Fruit fly (Drosophila melanogaster): ENCODE data around the gene Las.

Las gene

DNA sequence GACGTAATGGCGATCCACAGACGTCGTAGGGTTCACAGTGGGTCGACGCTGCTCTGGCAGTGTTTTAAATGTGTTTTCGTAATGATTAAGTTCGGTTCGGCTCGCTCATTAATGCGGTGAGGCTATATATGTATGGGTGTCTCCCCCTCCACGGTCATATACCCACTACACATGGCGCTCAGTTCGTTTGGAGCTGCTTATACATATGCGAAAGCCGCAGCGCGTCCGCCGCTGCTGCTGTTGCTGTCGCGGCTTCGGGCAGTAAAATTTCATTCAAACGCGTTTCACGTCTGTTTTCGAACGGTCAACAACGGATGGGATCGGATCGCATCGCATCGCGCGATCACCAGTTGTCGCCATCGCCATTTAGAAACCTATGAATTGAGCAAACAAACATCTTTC, 46.2 kb downstream of the Las start (continued):
- TF ChIP-seq Atf-2 (GFP tag; optimal IDR thresholded peaks at IDR 0.05) (no peak), CG13624 (GFP tag; optimal IDR thresholded peaks at IDR 0.05) (no peak), ato (GFP tag; IDR thresholded peaks at IDR 0.05; ENCODE audit: partially characterized antibody) (no peak), so (GFP tag; IDR thresholded peaks at IDR 0.05) (no peak), aop (GFP tag; IDR thresholded peaks at IDR 0.05) (no peak), HLH3B (GFP tag; IDR thresholded peaks at IDR 0.05) (no peak), her (GFP tag; optimal IDR thresholded peaks at IDR 0.05) (no peak), CG13296 (GFP tag; optimal IDR thresholded peaks at IDR 0.05) (no peak), Hey (tag; optimal IDR thresholded peaks at IDR 0.05) (no peak), CG3847 (GFP tag; IDR thresholded peaks at IDR 0.05) (no peak), HmgD (GFP tag; optimal IDR thresholded peaks at IDR 0.05) (no peak), odd (GFP tag; optimal IDR thresholded peaks at IDR 0.05) (no peak), CG11456 (GFP tag; IDR thresholded peaks at IDR 0.05) (no peak), Gsc (GFP tag; IDR thresholded peaks at IDR 0.05) (no peak), CG6254 (GFP tag; optimal IDR thresholded peaks at IDR 0.05) (no peak), Mes4 (GFP tag; optimal IDR thresholded peaks at IDR 0.05) (no peak), CG10431 (GFP tag; optimal IDR thresholded peaks at IDR 0.05) (no peak), NC2α (GFP tag; optimal IDR thresholded peaks at IDR 0.05) (no peak), CrebB (tag; optimal IDR thresholded peaks at IDR 0.05) (no peak), lola (GFP tag; optimal IDR thresholded peaks at IDR 0.05) (no peak), az2 (GFP tag; optimal IDR thresholded peaks at IDR 0.05) (no peak), Doc3 (GFP tag; IDR thresholded peaks at IDR 0.05; ENCODE audit: partially characterized antibody) (no peak), lbe (GFP tag; optimal IDR thresholded peaks at IDR 0.05) (no peak), CG4404 (GFP tag; IDR thresholded peaks at IDR 0.05) (no peak), Sry-δ (GFP tag; optimal IDR thresholded peaks at IDR 0.05) (no peak), sr (GFP tag; IDR thresholded peaks at IDR 0.05) (no peak), Adf1 (GFP tag; IDR thresholded peaks at IDR 0.05) (peak; percentile 84), inv (GFP tag; IDR thresholded peaks at IDR 0.05; ENCODE audit: partially characterized antibody) (no peak), CG16815 (GFP tag; optimal IDR thresholded peaks at IDR 0.05) (no peak), Atf3 (GFP tag; optimal IDR thresholded peaks at IDR 0.05) (no peak), gcm (GFP tag; optimal IDR thresholded peaks at IDR 0.05) (no peak), CG1233 (GFP tag; optimal IDR thresholded peaks at IDR 0.05) (no peak), CG4854 (GFP tag; optimal IDR thresholded peaks at IDR 0.05) (no peak), nau (GFP tag; optimal IDR thresholded peaks at IDR 0.05) (no peak), hb (GFP tag; IDR thresholded peaks at IDR 0.05; ENCODE audit: partially characterized antibody) (no peak), Hr3 (GFP tag; optimal IDR thresholded peaks at IDR 0.05) (no peak), ttk (GFP tag; IDR thresholded peaks at IDR 0.05) (0 out of 2 replicates have a peak, but pooled peaks have one; percentile 12), Xrp1 (GFP tag; IDR thresholded peaks at IDR 0.05) (no peak), run (tag; optimal IDR thresholded peaks at IDR 0.05) (no peak), abd-A (tag; optimal IDR thresholded peaks at IDR 0.05) (peak; percentile 75), mirr (GFP tag; optimal IDR thresholded peaks at IDR 0.05) (peak; percentile 24), CG8359 (GFP tag; optimal IDR thresholded peaks at IDR 0.05; ENCODE audit: borderline replicate concordance) (no peak), dan (GFP tag; IDR thresholded peaks at IDR 0.05) (no peak), sim (GFP tag; IDR thresholded peaks at IDR 0.05) (no peak), Oaz (GFP tag; IDR thresholded peaks at IDR 0.05) (no peak), Opbp (GFP tag; IDR thresholded peaks at IDR 0.05; ENCODE audit: partially characterized antibody) (no peak), zfh2 (GFP tag; optimal IDR thresholded peaks at IDR 0.05) (no peak), Dip3 (GFP tag; optimal IDR thresholded peaks at IDR 0.05) (no peak), CG17912 (GFP tag; optimal IDR thresholded peaks at IDR 0.05) (no peak), rib (GFP tag; IDR thresholded peaks at IDR 0.05) (no peak), ara (GFP tag; IDR thresholded peaks at IDR 0.05) (no peak), Chrac-16 (GFP tag; optimal IDR thresholded peaks at IDR 0.05) (no peak)

Measured in whole organism, embryonic.